Worm (Caenorhabditis elegans) whole organism, L4 larva: ENCODE results near the gene pbo-6.

Source experiments
- F26F4.8 ChIP-seq: fragments of 200-800 bp; sonication (Bioruptor generic); conservative IDR thresholded peaks from 2 replicates; pipeline ENCODE4 v1.3.6; 2022; ENCODE audit warnings: missing genetic modification characterization, missing compliant biosample characterization
- F37D6.2 ChIP-seq: sonication (generic microtip); optimal IDR thresholded peaks from 2 replicates; lab custom pipeline; 2016; ENCODE audit warnings: mild to moderate bottlenecking, missing genetic modification characterization, missing compliant biosample characterization
- F44E2.7 ChIP-seq: fragments of 200-800 bp; sonication (Bioruptor generic); IDR thresholded peaks from 2 replicates; pipeline ENCODE4 v2.1.2; 2022; ENCODE audit warnings: missing genetic modification characterization, missing compliant biosample characterization
- R02D3.7 ChIP-seq: fragments of 150-350 bp; sonication (generic microtip); optimal IDR thresholded peaks from 3 replicates; lab custom pipeline; 2014; ENCODE audit warnings: missing biosample characterization, missing genetic modification characterization
- T26A8.4 ChIP-seq: fragments of 200-800 bp; sonication (Bioruptor generic); IDR thresholded peaks from 2 replicates; pipeline ENCODE4 v1.3.6; 2022; ENCODE audit warnings: missing genetic modification characterization, missing compliant biosample characterization
- Y48G9A.11 ChIP-seq: fragments of 200-800 bp; sonication (Bioruptor generic); IDR thresholded peaks from 2 replicates; pipeline ENCODE4 v1.3.6; 2022; ENCODE audit warnings: missing genetic modification reagents, missing genetic modification characterization, missing compliant biosample characterization
- Y5F2A.4 ChIP-seq: fragments of 200-800 bp; sonication (Bioruptor generic); optimal IDR thresholded peaks from 2 replicates; lab custom pipeline; 2018; ENCODE audit warnings: mild to moderate bottlenecking, missing genetic modification characterization, missing compliant biosample characterization
- Y75B8A.6 ChIP-seq: fragments of 200-800 bp; sonication (Bioruptor generic); IDR thresholded peaks from 2 replicates; pipeline ENCODE4 v1.3.6; 2022; ENCODE audit warnings: missing genetic modification reagents, missing genetic modification characterization, missing compliant biosample characterization
- ZK337.2 ChIP-seq: fragments of 200-800 bp; sonication (Bioruptor generic); IDR thresholded peaks from 2 replicates; pipeline ENCODE4 v1.3.6; 2022; ENCODE audit warnings: missing genetic modification reagents, missing genetic modification characterization, missing compliant biosample characterization
- ZK546.5 ChIP-seq, 2 experiments: sonication (generic microtip); optimal IDR thresholded peaks; 2 replicates each; lab custom pipeline; 2017; ENCODE audit warnings: missing biosample characterization in 2 of 2, missing genetic modification characterization in 2 of 2
- aly-2 ChIP-seq: sonication (generic microtip); optimal IDR thresholded peaks from 2 replicates; lab custom pipeline; 2018; ENCODE audit warnings: missing biosample characterization, missing genetic modification characterization
- ama-1 ChIP-seq: fragments of 150-350 bp; optimal IDR thresholded peaks from 2 replicates; lab custom pipeline; 2014; ENCODE audit warnings: inconsistent platforms, mixed read lengths
- attf-4 ChIP-seq: sonication (generic microtip); optimal IDR thresholded peaks from 3 replicates; lab custom pipeline; 2017; ENCODE audit warnings: missing biosample characterization, missing genetic modification characterization
- ceh-28 ChIP-seq: fragments of 150-350 bp; optimal IDR thresholded peaks from 2 replicates; lab custom pipeline; 2014; ENCODE audit warnings: missing biosample characterization, missing genetic modification reagents, missing genetic modification characterization
- ceh-32 ChIP-seq: sonication (generic microtip); optimal IDR thresholded peaks from 2 replicates; lab custom pipeline; 2016; ENCODE audit warnings: mild to moderate bottlenecking, missing genetic modification characterization, missing compliant biosample characterization; ENCODE audit not compliant: poor library complexity
- ceh-62 ChIP-seq: sonication (generic microtip); optimal IDR thresholded peaks from 2 replicates; lab custom pipeline; 2017; ENCODE audit warnings: missing biosample characterization, missing genetic modification characterization
- ceh-82 ChIP-seq: sonication (generic microtip); optimal IDR thresholded peaks from 2 replicates; lab custom pipeline; 2017; ENCODE audit warnings: missing biosample characterization, missing genetic modification characterization
- ces-1 ChIP-seq: fragments of 150-350 bp; sonication (generic microtip); optimal IDR thresholded peaks from 4 replicates; lab custom pipeline; 2014; ENCODE audit warnings: missing biosample characterization, missing genetic modification reagents, missing genetic modification characterization
- cey-2 ChIP-seq: sonication (generic microtip); optimal IDR thresholded peaks from 3 replicates; lab custom pipeline; 2017; ENCODE audit warnings: missing genetic modification characterization, mild to moderate bottlenecking, missing compliant biosample characterization, antibody characterized with exemption, borderline replicate concordance; ENCODE audit not compliant: insufficient read depth
- daf-12 ChIP-seq: fragments of 150-350 bp; optimal IDR thresholded peaks from 2 replicates; lab custom pipeline; 2014; ENCODE audit warnings: missing biosample characterization, missing genetic modification reagents, missing genetic modification characterization
- daf-16 ChIP-seq, 3 experiments: sonication (generic microtip); optimal IDR thresholded peaks; 2 replicates each; lab custom pipeline; 2016 to 2017; ENCODE audit warnings: missing genetic modification characterization in 3 of 3, missing genetic modification reagents in 3 of 3, mild to moderate bottlenecking in 2 of 3, missing compliant biosample characterization in 2 of 3, missing biosample characterization in 1 of 3, moderate library complexity in 1 of 3
- daf-19 ChIP-seq: fragments of 200-800 bp; sonication (Bioruptor generic); conservative IDR thresholded peaks from 2 replicates; pipeline ENCODE4 v1.3.6; 2022; ENCODE audit warnings: missing genetic modification characterization, missing compliant biosample characterization
- dpl-1 ChIP-seq: fragments of 150-350 bp; optimal IDR thresholded peaks from 2 replicates; lab custom pipeline; 2014; ENCODE audit warnings: missing biosample characterization, missing genetic modification reagents, missing genetic modification characterization
- egl-27 ChIP-seq: sonication (generic microtip); optimal IDR thresholded peaks from 3 replicates; lab custom pipeline; 2017; ENCODE audit warnings: missing biosample characterization, missing genetic modification reagents, missing genetic modification characterization
- egl-43 ChIP-seq: fragments of 200-800 bp; sonication (Bioruptor generic); IDR thresholded peaks from 2 replicates; pipeline ENCODE4 v1.3.6; 2022; ENCODE audit warnings: missing genetic modification reagents, missing genetic modification characterization, missing compliant biosample characterization
- hlh-30 ChIP-seq: sonication (generic microtip); optimal IDR thresholded peaks from 2 replicates; lab custom pipeline; 2017; ENCODE audit warnings: antibody characterized with exemption, mild to moderate bottlenecking, missing genetic modification characterization, missing compliant biosample characterization; ENCODE audit not compliant: insufficient read depth
- jun-1 ChIP-seq: fragments of 150-350 bp; optimal IDR thresholded peaks from 2 replicates; lab custom pipeline; 2014; ENCODE audit warnings: missing biosample characterization, missing genetic modification reagents, missing genetic modification characterization
- lin-1 ChIP-seq: fragments of 200-800 bp; sonication (Bioruptor generic); IDR thresholded peaks from 2 replicates; pipeline ENCODE4 v1.3.6; 2022; ENCODE audit warnings: missing genetic modification reagents, missing genetic modification characterization, missing compliant biosample characterization
- lir-3 ChIP-seq: sonication (generic microtip); optimal IDR thresholded peaks from 2 replicates; lab custom pipeline; 2016; ENCODE audit warnings: mild to moderate bottlenecking, missing genetic modification characterization, missing compliant biosample characterization
- madf-9 ChIP-seq: fragments of 200-800 bp; sonication (Bioruptor generic); conservative IDR thresholded peaks from 2 replicates; pipeline ENCODE4 v1.3.6; 2022; ENCODE audit warnings: missing genetic modification reagents, missing genetic modification characterization, missing compliant biosample characterization
- mdt-29 ChIP-seq: fragments of 200-800 bp; sonication (Bioruptor generic); IDR thresholded peaks from 2 replicates; pipeline ENCODE4 v1.3.6; 2022; ENCODE audit warnings: missing genetic modification reagents, missing genetic modification characterization, missing compliant biosample characterization
- mep-1 ChIP-seq: fragments of 150-350 bp; sonication (generic microtip); optimal IDR thresholded peaks from 3 replicates; lab custom pipeline; 2014; ENCODE audit warnings: missing biosample characterization, missing genetic modification characterization
- mxl-2 ChIP-seq: fragments of 200-800 bp; sonication (Bioruptor generic); conservative IDR thresholded peaks from 2 replicates; pipeline ENCODE4 v1.3.6; 2022; ENCODE audit warnings: missing genetic modification reagents, missing genetic modification characterization, missing compliant biosample characterization
- nhr-102 ChIP-seq: sonication (generic microtip); optimal IDR thresholded peaks from 2 replicates; lab custom pipeline; 2016; ENCODE audit warnings: mild to moderate bottlenecking, missing genetic modification characterization, moderate library complexity, missing compliant biosample characterization
- nhr-25 ChIP-seq: sonication (generic microtip); optimal IDR thresholded peaks from 2 replicates; lab custom pipeline; 2017; ENCODE audit warnings: missing genetic modification characterization, mild to moderate bottlenecking, missing compliant biosample characterization, antibody characterized with exemption, moderate library complexity, borderline replicate concordance; ENCODE audit not compliant: insufficient read depth
- nhr-28 ChIP-seq: fragments of 150-350 bp; optimal IDR thresholded peaks from 2 replicates; lab custom pipeline; 2014; ENCODE audit warnings: missing biosample characterization, missing genetic modification characterization
- nhr-42 ChIP-seq: fragments of 200-800 bp; sonication (Bioruptor generic); IDR thresholded peaks from 2 replicates; pipeline ENCODE4 v1.3.6; 2022; ENCODE audit warnings: missing genetic modification characterization, missing compliant biosample characterization
- nhr-6 ChIP-seq: fragments of 150-350 bp; optimal IDR thresholded peaks from 2 replicates; lab custom pipeline; 2014; ENCODE audit warnings: missing biosample characterization, missing genetic modification characterization
- nhr-76 ChIP-seq: fragments of 150-350 bp; optimal IDR thresholded peaks from 2 replicates; lab custom pipeline; 2014; ENCODE audit warnings: missing biosample characterization, missing genetic modification characterization
- pha-4 ChIP-seq, 2 experiments: fragments of 150-350 bp in 1 of 2; fragments of 200-800 bp in 1 of 2; sonication (Bioruptor generic) in 1 of 2; IDR thresholded peaks in 1 of 2; optimal IDR thresholded peaks in 1 of 2; 2 replicates each; pipeline versions ENCODE4 v1.3.6 to Lab custom; 2014 to 2022; ENCODE audit warnings: missing genetic modification characterization in 2 of 2, missing genetic modification reagents in 2 of 2, missing biosample characterization in 1 of 2, missing compliant biosample characterization in 1 of 2
- saeg-2 ChIP-seq: fragments of 200-800 bp; sonication (Bioruptor generic); IDR thresholded peaks from 2 replicates; pipeline ENCODE4 v1.3.6; 2022; ENCODE audit warnings: missing genetic modification reagents, missing genetic modification characterization, missing compliant biosample characterization
- sdz-12 ChIP-seq: fragments of 200-800 bp; sonication (Bioruptor generic); optimal IDR thresholded peaks from 2 replicates; lab custom pipeline; 2018; ENCODE audit warnings: mild to moderate bottlenecking, missing genetic modification characterization, missing compliant biosample characterization
- skn-1 ChIP-seq: fragments of 150-350 bp; optimal IDR thresholded peaks from 2 replicates; lab custom pipeline; 2014; ENCODE audit warnings: missing biosample characterization, missing genetic modification characterization
- tag-97 ChIP-seq: fragments of 200-800 bp; sonication (Bioruptor generic); IDR thresholded peaks from 2 replicates; pipeline ENCODE4 v1.3.6; 2022; ENCODE audit warnings: missing genetic modification characterization, missing compliant biosample characterization
- unc-130 ChIP-seq: sonication (generic microtip); optimal IDR thresholded peaks from 2 replicates; lab custom pipeline; 2016; ENCODE audit warnings: missing genetic modification reagents, missing genetic modification characterization, missing compliant biosample characterization
- unc-39 ChIP-seq: sonication (generic microtip); optimal IDR thresholded peaks from 2 replicates; lab custom pipeline; 2017; ENCODE audit warnings: missing biosample characterization, missing genetic modification characterization
- vab-7 ChIP-seq: fragments of 200-800 bp; sonication (Bioruptor generic); IDR thresholded peaks from 2 replicates; pipeline ENCODE4 v1.3.6; 2022; ENCODE audit warnings: missing genetic modification reagents, missing genetic modification characterization, missing compliant biosample characterization
- zag-1 ChIP-seq: fragments of 150-350 bp; optimal IDR thresholded peaks from 2 replicates; lab custom pipeline; 2014; ENCODE audit warnings: missing biosample characterization, missing genetic modification characterization
- ztf-11 ChIP-seq: fragments of 150-350 bp; optimal IDR thresholded peaks from 2 replicates; lab custom pipeline; 2014; ENCODE audit warnings: missing biosample characterization, missing genetic modification characterization

Gene pbo-6

ce11 chrX:17420585-17421459 is 8.0 kb upstream of the pbo-6 start (continued):
- TF ChIP-seq unc-39 (tag; lab: Kevin White, UChicago), result no peak
- TF ChIP-seq ZK337.2, result no peak
- no peak for TF ChIP-seq attf-4
- TF ChIP-seq egl-27 (tag; lab: Kevin White, UChicago), result no peak
- no peak for TF ChIP-seq dpl-1
- TF ChIP-seq jun-1 (tag; lab: Kevin White, UChicago), result no peak
- TF ChIP-seq sdz-12, result no peak
- TF ChIP-seq Y75B8A.6 (GFP tag; lab: Robert Waterston, UW), result no peak
- no peak for TF ChIP-seq R02D3.7 (tag; lab: Kevin White, UChicago)
- peak; percentile 63; the same call in 1 of the 2 replicates for TF ChIP-seq egl-43 (GFP tag; lab: Robert Waterston, UW)
- no peak for TF ChIP-seq ceh-82 (tag; lab: Kevin White, UChicago)
- TF ChIP-seq pha-4 (GFP tag; IDR thresholded peaks at IDR 0.05; lab: Robert Waterston, UW), result no peak
- TF ChIP-seq pha-4 (tag; optimal IDR thresholded peaks at IDR 0.05; lab: Kevin White, UChicago), result no peak
- TF ChIP-seq Y48G9A.11 (GFP tag; lab: Robert Waterston, UW), result no peak
- no peak for TF ChIP-seq skn-1 (tag; lab: Kevin White, UChicago)
- TF ChIP-seq nhr-6 (tag; lab: Kevin White, UChicago), result peak; percentile 15
- TF ChIP-seq vab-7 (GFP tag; lab: Robert Waterston, UW), result no peak
- no peak for TF ChIP-seq mxl-2 (GFP tag; lab: Robert Waterston, UW)
- TF ChIP-seq zag-1, result no peak
- TF ChIP-seq daf-19 (GFP tag; lab: Robert Waterston, UW), result no peak
- no peak for TF ChIP-seq F44E2.7 (GFP tag; lab: Robert Waterston, UW)
- TF ChIP-seq ama-1 (lab: Kevin White, UChicago), result peak; percentile 95
- TF ChIP-seq tag-97 (GFP tag; lab: Robert Waterston, UW), result no peak
- TF ChIP-seq nhr-76 (tag; lab: Kevin White, UChicago), result no peak
- no peak for TF ChIP-seq ceh-32 (tag; lab: Kevin White, UChicago)
- peak; percentile 6 for TF ChIP-seq nhr-25 (tag; lab: Kevin White, UChicago)
- TF ChIP-seq cey-2 (tag; lab: Kevin White, UChicago), result no peak
- no peak for TF ChIP-seq madf-9 (GFP tag; lab: Robert Waterston, UW)
- TF ChIP-seq ces-1 (GFP tag; lab: Kevin White, UChicago), result no peak
- TF ChIP-seq daf-16 (GFP tag; optimal IDR thresholded peaks at IDR 0.05; lab: Kevin White, UChicago), result no peak
- TF ChIP-seq daf-16 (tag; optimal IDR thresholded peaks at IDR 0.05; lab: Kevin White, UChicago), result no peak
- no peak for TF ChIP-seq F26F4.8 (GFP tag; lab: Robert Waterston, UW)
- no peak for TF ChIP-seq ceh-62 (tag; lab: Kevin White, UChicago)
- TF ChIP-seq nhr-28, result no peak
- TF ChIP-seq T26A8.4 (GFP tag; lab: Robert Waterston, UW), result peak; percentile 76
- peak; percentile 50; the same call in 1 of the 2 replicates for TF ChIP-seq mdt-29 (GFP tag; lab: Robert Waterston, UW)
- TF ChIP-seq F37D6.2, result no peak
- no peak for TF ChIP-seq daf-12
- no peak for TF ChIP-seq unc-130
- no peak for TF ChIP-seq ZK546.5 (tag; optimal IDR thresholded peaks at IDR 0.05; lab: Kevin White, UChicago)
- peak; percentile 48 for TF ChIP-seq hlh-30
- TF ChIP-seq ztf-11 (tag; lab: Kevin White, UChicago), result no peak
- no peak for TF ChIP-seq lin-1
- TF ChIP-seq aly-2 (tag; lab: Kevin White, UChicago), result no peak
- peak; percentile 58 for TF ChIP-seq mep-1
- peak; percentile 43 for TF ChIP-seq nhr-102 (tag; lab: Kevin White, UChicago)
- TF ChIP-seq ceh-28, result no peak
- 0 out of 2 replicates have a peak, but pooled peaks have one; percentile 38 for TF ChIP-seq nhr-42 (GFP tag; lab: Robert Waterston, UW)
- TF ChIP-seq Y5F2A.4 (GFP tag; lab: Kevin White, UChicago), result no peak
- TF ChIP-seq saeg-2 (GFP tag; lab: Robert Waterston, UW), result 0 out of 2 replicates have a peak, but pooled peaks have one; percentile 61
- no peak for TF ChIP-seq lir-3 (tag; lab: Kevin White, UChicago)
